Fruit fly (Drosophila melanogaster) whole organism, embryonic: ENCODE results near the gene Etl1.

Source experiments
- Ada2b ChIP-seq: fragments of 200-800 bp; sonication (Bioruptor generic); IDR thresholded peaks from 2 replicates; pipeline ENCODE4 v1.3.6; 2022; ENCODE audit warnings: missing biosample characterization, missing genetic modification characterization
- BEAF-32 ChIP-seq: fragments of 200-800 bp; sonication (Bioruptor generic); optimal IDR thresholded peaks from 3 replicates; lab custom pipeline; 2017; ENCODE audit warnings: missing biosample characterization, missing genetic modification characterization, mild to moderate bottlenecking, moderate library complexity, missing genetic modification reagents
- Bgb ChIP-seq: fragments of 200-800 bp; sonication (Bioruptor generic); IDR thresholded peaks from 2 replicates; pipeline ENCODE4 v1.3.6; 2022; ENCODE audit warnings: missing biosample characterization, missing genetic modification characterization; ENCODE audit not compliant: partially characterized antibody
- BtbVII ChIP-seq: fragments of 200-800 bp; sonication (Bioruptor generic); optimal IDR thresholded peaks from 3 replicates; lab custom pipeline; 2017; ENCODE audit warnings: missing biosample characterization, mild to moderate bottlenecking, missing genetic modification characterization
- CG12659 ChIP-seq: fragments of 200-800 bp; sonication (Bioruptor generic); optimal IDR thresholded peaks from 3 replicates; lab custom pipeline; 2017; ENCODE audit warnings: mild to moderate bottlenecking, missing biosample characterization, missing genetic modification reagents, missing genetic modification characterization
- CG13287 ChIP-seq: fragments of 200-800 bp; sonication (Bioruptor generic); IDR thresholded peaks from 2 replicates; pipeline ENCODE4 v1.3.6; 2022; ENCODE audit warnings: missing biosample characterization, missing genetic modification characterization; ENCODE audit not compliant: partially characterized antibody
- CG1603 ChIP-seq: fragments of 200-800 bp; sonication (Bioruptor generic); optimal IDR thresholded peaks from 2 replicates; lab custom pipeline; 2019; ENCODE audit warnings: missing biosample characterization, mild to moderate bottlenecking, missing genetic modification characterization, moderate library complexity
- CG17612 ChIP-seq: fragments of 200-800 bp; sonication (Bioruptor generic); IDR thresholded peaks from 2 replicates; pipeline ENCODE4 v1.3.6; 2022; ENCODE audit warnings: missing biosample characterization, missing genetic modification characterization
- CG32772 ChIP-seq: fragments of 200-800 bp; sonication (Bioruptor generic); IDR thresholded peaks from 2 replicates; pipeline ENCODE4 v1.3.6; 2022; ENCODE audit warnings: missing biosample characterization, missing genetic modification characterization
- CG34376 ChIP-seq: fragments of 200-800 bp; sonication (Bioruptor generic); optimal IDR thresholded peaks from 2 replicates; lab custom pipeline; 2018; ENCODE audit warnings: missing biosample characterization, mild to moderate bottlenecking, missing genetic modification characterization
- CG4820 ChIP-seq: fragments of 200-800 bp; sonication (Bioruptor generic); optimal IDR thresholded peaks from 3 replicates; lab custom pipeline; 2016; ENCODE audit warnings: missing biosample characterization, missing genetic modification characterization
- CG5180 ChIP-seq: fragments of 200-800 bp; sonication (Bioruptor generic); optimal IDR thresholded peaks from 3 replicates; lab custom pipeline; 2017; ENCODE audit warnings: missing biosample characterization, missing genetic modification characterization, mild to moderate bottlenecking, moderate library complexity, missing genetic modification reagents
- CG8290 ChIP-seq, 3 experiments: fragments of 200-800 bp; sonication (Bioruptor generic); optimal IDR thresholded peaks; 2 replicates each; lab custom pipeline; 2016 to 2019; ENCODE audit warnings: missing biosample characterization in 3 of 3, missing genetic modification characterization in 3 of 3, mild to moderate bottlenecking in 2 of 3, moderate library complexity in 1 of 3
- CG8359 ChIP-seq: fragments of 200-800 bp; sonication (Bioruptor generic); optimal IDR thresholded peaks from 2 replicates; lab custom pipeline; 2017; ENCODE audit warnings: missing biosample characterization, mild to moderate bottlenecking, missing genetic modification characterization, borderline replicate concordance
- Deaf1 ChIP-seq: fragments of 200-800 bp; optimal IDR thresholded peaks from 3 replicates; lab custom pipeline; 2019; ENCODE audit warnings: missing biosample characterization, mild to moderate bottlenecking, missing genetic modification characterization, moderate library complexity
- Dll ChIP-seq: fragments of 200-800 bp; sonication (Bioruptor generic); IDR thresholded peaks from 4 replicates; pipeline ENCODE4 v1.3.6; 2022; ENCODE audit warnings: missing biosample characterization, missing genetic modification characterization; ENCODE audit not compliant: partially characterized antibody
- Dref ChIP-seq: fragments of 200-800 bp; sonication (Bioruptor generic); IDR thresholded peaks from 2 replicates; pipeline ENCODE4 v1.3.6; 2022; ENCODE audit warnings: missing biosample characterization, missing genetic modification characterization
- E2f2 ChIP-seq: fragments of 200-800 bp; sonication (Bioruptor generic); IDR thresholded peaks from 2 replicates; pipeline ENCODE4 v1.3.6; 2022; ENCODE audit warnings: missing biosample characterization, missing genetic modification characterization
- ERR ChIP-seq: fragments of 200-800 bp; sonication (Bioruptor generic); optimal IDR thresholded peaks from 2 replicates; lab custom pipeline; 2016; ENCODE audit warnings: missing biosample characterization, missing genetic modification characterization
- HmgZ ChIP-seq: fragments of 200-800 bp; sonication (Bioruptor generic); optimal IDR thresholded peaks from 2 replicates; lab custom pipeline; 2018; ENCODE audit warnings: missing biosample characterization, mild to moderate bottlenecking, missing genetic modification characterization
- MBD-R2 ChIP-seq: fragments of 200-800 bp; sonication (Bioruptor generic); IDR thresholded peaks from 2 replicates; pipeline ENCODE4 v1.3.6; 2022; ENCODE audit warnings: missing biosample characterization, missing genetic modification characterization
- MESR4 ChIP-seq: fragments of 200-800 bp; sonication (Bioruptor generic); optimal IDR thresholded peaks from 2 replicates; lab custom pipeline; 2018; ENCODE audit warnings: missing biosample characterization, mild to moderate bottlenecking, missing genetic modification characterization, moderate library complexity
- Mes4 ChIP-seq: fragments of 200-800 bp; sonication (Bioruptor generic); optimal IDR thresholded peaks from 2 replicates; lab custom pipeline; 2016; ENCODE audit warnings: missing biosample characterization, missing genetic modification characterization
- Neu2 ChIP-seq: fragments of 200-800 bp; sonication (Bioruptor generic); optimal IDR thresholded peaks from 3 replicates; lab custom pipeline; 2016; ENCODE audit warnings: missing biosample characterization, missing genetic modification characterization, borderline replicate concordance
- Nf-YA ChIP-seq: fragments of 200-800 bp; sonication (Bioruptor generic); IDR thresholded peaks from 2 replicates; pipeline ENCODE4 v1.3.6; 2022; ENCODE audit warnings: missing biosample characterization, missing genetic modification characterization
- NfI ChIP-seq: fragments of 200-800 bp; sonication (Bioruptor generic); optimal IDR thresholded peaks from 3 replicates; lab custom pipeline; 2018; ENCODE audit warnings: missing biosample characterization, mild to moderate bottlenecking, missing genetic modification characterization, moderate library complexity
- Sry-δ ChIP-seq: fragments of 200-800 bp; sonication (Bioruptor generic); optimal IDR thresholded peaks from 2 replicates; lab custom pipeline; 2016; ENCODE audit warnings: missing biosample characterization, missing genetic modification characterization
- Stat92E ChIP-seq, 3 experiments: fragments of >200 bp in 2 of 3; fragments of 200-800 bp in 1 of 3; sonication (Bioruptor generic) in 1 of 3; optimal IDR thresholded peaks; 2 replicates each; lab custom pipeline; 2017 to 2019; ENCODE audit warnings: missing biosample characterization in 3 of 3, missing genetic modification characterization in 3 of 3, mild to moderate bottlenecking in 1 of 3, moderate library complexity in 1 of 3
- br ChIP-seq: fragments of >200 bp; optimal IDR thresholded peaks from 2 replicates; lab custom pipeline; 2017
- crp ChIP-seq, 2 experiments: fragments of 200-800 bp; sonication (Bioruptor generic); optimal IDR thresholded peaks; 2 replicates in 1 of 2; 3 replicates in 1 of 2; lab custom pipeline; 2017; ENCODE audit warnings: missing biosample characterization in 2 of 2, missing genetic modification characterization in 2 of 2, mild to moderate bottlenecking in 1 of 2, moderate library complexity in 1 of 2
- dm ChIP-seq: fragments of 200-800 bp; sonication (Bioruptor generic); optimal IDR thresholded peaks from 3 replicates; lab custom pipeline; 2016; ENCODE audit warnings: missing biosample characterization, missing genetic modification characterization
- esg ChIP-seq: fragments of 200-800 bp; sonication (Bioruptor generic); conservative IDR thresholded peaks from 2 replicates; pipeline ENCODE4 v1.3.6; 2022; ENCODE audit warnings: missing biosample characterization, missing genetic modification characterization
- gfzf ChIP-seq: fragments of 200-800 bp; sonication (Bioruptor generic); optimal IDR thresholded peaks from 2 replicates; lab custom pipeline; 2016; ENCODE audit warnings: missing biosample characterization, mild to moderate bottlenecking, missing genetic modification characterization, moderate library complexity
- hbn ChIP-seq: fragments of 200-800 bp; sonication (Bioruptor generic); IDR thresholded peaks from 2 replicates; pipeline ENCODE4 v1.3.6; 2022; ENCODE audit warnings: missing biosample characterization, missing genetic modification characterization; ENCODE audit not compliant: partially characterized antibody
- hkb ChIP-seq, 2 experiments: fragments of 200-800 bp in 1 of 2; fragments of >200 bp in 1 of 2; sonication (Bioruptor generic) in 1 of 2; IDR thresholded peaks in 1 of 2; optimal IDR thresholded peaks in 1 of 2; 2 replicates each; pipeline versions ENCODE4 v1.3.6 to Lab custom; 2017 to 2022; ENCODE audit warnings: missing biosample characterization in 1 of 2, missing genetic modification characterization in 1 of 2
- klu ChIP-seq: fragments of 200-800 bp; sonication (Bioruptor generic); IDR thresholded peaks from 2 replicates; pipeline ENCODE4 v1.3.6; 2022; ENCODE audit warnings: missing biosample characterization, missing genetic modification characterization
- knrl ChIP-seq: fragments of 200-800 bp; sonication (Bioruptor generic); IDR thresholded peaks from 3 replicates; pipeline ENCODE4 v1.3.6; 2022; ENCODE audit warnings: missing biosample characterization, missing genetic modification characterization; ENCODE audit not compliant: partially characterized antibody
- nerfin-2 ChIP-seq: fragments of 200-800 bp; sonication (Bioruptor generic); IDR thresholded peaks from 2 replicates; pipeline ENCODE4 v1.3.6; 2022; ENCODE audit warnings: missing biosample characterization, missing genetic modification characterization; ENCODE audit not compliant: partially characterized antibody
- org-1 ChIP-seq: fragments of 200-800 bp; sonication (Bioruptor generic); optimal IDR thresholded peaks from 2 replicates; lab custom pipeline; 2017; ENCODE audit warnings: missing biosample characterization, missing genetic modification characterization
- salm ChIP-seq: fragments of 200-800 bp; sonication (Bioruptor generic); optimal IDR thresholded peaks from 2 replicates; lab custom pipeline; 2018; ENCODE audit warnings: missing biosample characterization, mild to moderate bottlenecking, missing genetic modification characterization
- schlank ChIP-seq: fragments of 200-800 bp; sonication (Bioruptor generic); optimal IDR thresholded peaks from 2 replicates; lab custom pipeline; 2018; ENCODE audit warnings: missing biosample characterization, mild to moderate bottlenecking, missing genetic modification characterization
- scrt ChIP-seq: fragments of 200-800 bp; sonication (Bioruptor generic); optimal IDR thresholded peaks from 2 replicates; lab custom pipeline; 2018; ENCODE audit warnings: missing biosample characterization, mild to moderate bottlenecking, missing genetic modification characterization, moderate library complexity
- sd ChIP-seq: fragments of 200-800 bp; sonication (Bioruptor generic); optimal IDR thresholded peaks from 3 replicates; lab custom pipeline; 2018; ENCODE audit warnings: missing biosample characterization, mild to moderate bottlenecking, missing genetic modification characterization, moderate library complexity
- sens ChIP-seq: fragments of 200-800 bp; sonication (Bioruptor generic); peaks from one replicate; lab custom pipeline; 2016; ENCODE audit warnings: missing biosample characterization, missing genetic modification characterization
- tio ChIP-seq: fragments of 200-800 bp; sonication (Bioruptor generic); optimal IDR thresholded peaks from 2 replicates; lab custom pipeline; 2017; ENCODE audit warnings: missing biosample characterization, missing genetic modification characterization, inconsistent platforms
- tna ChIP-seq: fragments of 200-800 bp; sonication (Bioruptor generic); IDR thresholded peaks from 2 replicates; pipeline ENCODE4 v1.3.6; 2022; ENCODE audit warnings: missing biosample characterization, missing genetic modification characterization; ENCODE audit not compliant: partially characterized antibody
- unc-4 ChIP-seq: fragments of 200-800 bp; sonication (Bioruptor generic); IDR thresholded peaks from 2 replicates; pipeline ENCODE4 v1.3.6; 2022; ENCODE audit warnings: missing biosample characterization, missing genetic modification characterization; ENCODE audit not compliant: partially characterized antibody
- zen2 ChIP-seq: fragments of 200-800 bp; sonication (Bioruptor generic); IDR thresholded peaks from 3 replicates; pipeline ENCODE4 v1.3.6; 2022; ENCODE audit warnings: missing biosample characterization, missing genetic modification characterization; ENCODE audit not compliant: partially characterized antibody

The Etl1 gene

dm6 chr2L:9893183-9893582 is 19.2 kb downstream of the Etl1 start, which contains the start of gene mtDNA-helicase (continued):
- no peak for TF ChIP-seq hkb (optimal IDR thresholded peaks at IDR 0.05; lab: Kevin White, UChicago)
- peak; percentile 35; the same call in 1 of the 2 replicates for TF ChIP-seq hkb (GFP tag; IDR thresholded peaks at IDR 0.05; lab: Robert Waterston, UW)
- TF ChIP-seq MBD-R2 (GFP tag; lab: Robert Waterston, UW): peak; percentile 75
- no peak for TF ChIP-seq Deaf1 (tag; lab: Kevin White, UChicago)
- TF ChIP-seq crp (GFP tag; optimal IDR thresholded peaks at IDR 0.05; lab: Kevin White, UChicago): peak in 1 of 2 experiments; percentile 34
- TF ChIP-seq Nf-YA: no peak
- no peak for TF ChIP-seq org-1
- TF ChIP-seq esg: no peak
- TF ChIP-seq Stat92E (GFP tag; optimal IDR thresholded peaks at IDR 0.05; lab: Kevin White, UChicago): no peak
- peak; percentile 37 for TF ChIP-seq CG1603 (tag; lab: Kevin White, UChicago)
- peak; percentile 38; the same call in 1 of the 2 replicates for TF ChIP-seq klu (GFP tag; lab: Robert Waterston, UW)
- peak; percentile 52 for TF ChIP-seq MESR4 (GFP tag; lab: Kevin White, UChicago)
- TF ChIP-seq CG12659 (GFP tag; lab: Kevin White, UChicago): no peak
- TF ChIP-seq BtbVII (GFP tag; lab: Kevin White, UChicago): no peak
- TF ChIP-seq unc-4 (GFP tag; lab: Robert Waterston, UW): peak; percentile 56; the same call in 1 of the 2 replicates
- peak; percentile 91 for TF ChIP-seq E2f2
- TF ChIP-seq br (lab: Kevin White, UChicago): no peak
- no peak for TF ChIP-seq CG8290 (GFP tag; optimal IDR thresholded peaks at IDR 0.05; lab: Kevin White, UChicago)
- TF ChIP-seq CG8290 (tag; optimal IDR thresholded peaks at IDR 0.05; lab: Kevin White, UChicago): peak in 1 of 2 experiments; percentile 4
- peak; percentile 16 for TF ChIP-seq CG34376 (GFP tag; lab: Kevin White, UChicago)
- TF ChIP-seq CG4820 (GFP tag; lab: Kevin White, UChicago): no peak
- peak; percentile 72 for TF ChIP-seq Dref (GFP tag; lab: Robert Waterston, UW)
- TF ChIP-seq salm (tag; lab: Kevin White, UChicago): no peak
- peak; percentile 51; the same call in 1 of the 2 replicates for TF ChIP-seq hbn
- peak; percentile 72; the same call in 3 of the 4 replicates for TF ChIP-seq Dll
- TF ChIP-seq CG5180 (GFP tag; lab: Kevin White, UChicago): no peak
- peak; percentile 73 for TF ChIP-seq sens (GFP tag; lab: Kevin White, UChicago)
- no peak for TF ChIP-seq Ada2b (GFP tag; lab: Robert Waterston, UW)
- TF ChIP-seq CG17612 (GFP tag; lab: Robert Waterston, UW): no peak
- TF ChIP-seq gfzf (GFP tag; lab: Kevin White, UChicago): peak; percentile 1
- TF ChIP-seq HmgZ (tag; lab: Kevin White, UChicago): peak; percentile 41
- 0 out of 2 replicates have a peak, but pooled peaks have one; percentile 41 for TF ChIP-seq nerfin-2 (GFP tag; lab: Robert Waterston, UW)
- no peak for TF ChIP-seq Neu2 (GFP tag; lab: Kevin White, UChicago)
- no peak for TF ChIP-seq NfI
- TF ChIP-seq BEAF-32: peak; percentile 58
- TF ChIP-seq CG13287 (GFP tag; lab: Robert Waterston, UW): peak; percentile 65
- peak; percentile 39; the same call in 1 of the 3 replicates for TF ChIP-seq zen2 (GFP tag; lab: Robert Waterston, UW)
- peak; percentile 57 for TF ChIP-seq Bgb (GFP tag; lab: Robert Waterston, UW)
- peak; percentile 77 for TF ChIP-seq dm (GFP tag; lab: Kevin White, UChicago)
- TF ChIP-seq scrt: no peak
- peak; percentile 79 for TF ChIP-seq sd
- TF ChIP-seq Mes4 (GFP tag; lab: Kevin White, UChicago): no peak
- TF ChIP-seq tio (GFP tag; lab: Kevin White, UChicago): no peak
- no peak for TF ChIP-seq ERR (GFP tag; lab: Kevin White, UChicago)
- no peak for TF ChIP-seq CG8359 (GFP tag; lab: Kevin White, UChicago)
- TF ChIP-seq CG32772: no peak
- peak; percentile 41; the same call in 2 of the 3 replicates for TF ChIP-seq knrl (GFP tag; lab: Robert Waterston, UW)
- peak; percentile 72 for TF ChIP-seq Sry-δ
- TF ChIP-seq tna (GFP tag; lab: Robert Waterston, UW): peak; percentile 51
- TF ChIP-seq schlank (tag; lab: Kevin White, UChicago): no peak
